Worm (Caenorhabditis elegans) whole organism, L4/young adult: ENCODE data around the gene Y38E10A.9.

ENCODE experiments used
- W03F9.2 ChIP-seq: fragments of 150-350 bp; optimal IDR thresholded peaks from 2 replicates; lab custom pipeline; 2014; ENCODE audit warnings: missing biosample characterization, missing genetic modification characterization
- dao-5 ChIP-seq: sonication (generic microtip); optimal IDR thresholded peaks from 2 replicates; lab custom pipeline; 2016; ENCODE audit warnings: missing genotype, missing genetic modification characterization, moderate library complexity, missing compliant biosample characterization
- him-1 ChIP-seq: sonication (generic microtip); optimal IDR thresholded peaks from 2 replicates; lab custom pipeline; 2016; ENCODE audit warnings: missing genotype, missing genetic modification reagents, missing genetic modification characterization, missing compliant biosample characterization

DNA sequence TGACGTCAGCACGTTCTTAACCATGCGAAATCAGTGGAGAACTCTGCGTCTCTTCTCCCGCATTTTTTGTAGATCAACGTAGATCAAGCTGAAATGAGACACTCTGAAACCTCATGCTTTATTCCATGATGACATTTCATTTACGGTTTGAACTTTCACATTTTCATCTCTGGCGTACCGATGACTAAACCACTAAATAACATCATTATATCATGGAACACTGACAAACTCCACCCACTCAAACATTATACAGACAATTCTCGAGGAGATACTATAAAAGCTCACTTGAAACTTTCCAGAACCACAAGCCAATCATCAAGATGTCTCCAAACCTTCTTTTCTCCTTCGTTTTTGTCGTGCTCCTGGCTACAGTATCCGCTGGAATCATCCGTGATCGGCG lies 18.1 kb downstream of the Y38E10A.9 start, which contains the start of gene nspe-7:
- no peak for TF ChIP-seq W03F9.2 (tag; lab: Kevin White, UChicago)
- no peak for TF ChIP-seq him-1 (tag; lab: Kevin White, UChicago)
- no peak for TF ChIP-seq dao-5
